Fruit fly (Drosophila melanogaster) whole organism, prepupa: Measurements from ENCODE around the gene CG33635.

ENCODE experiments used
- CG10631 ChIP-seq: fragments of 200-800 bp; sonication (Bioruptor generic); optimal IDR thresholded peaks from 2 replicates; lab custom pipeline; 2016; ENCODE audit warnings: missing biosample characterization, missing genetic modification characterization
- CG10669 ChIP-seq: fragments of 200-800 bp; sonication (Bioruptor generic); optimal IDR thresholded peaks from 3 replicates; lab custom pipeline; 2018; ENCODE audit warnings: missing biosample characterization, mild to moderate bottlenecking, missing genetic modification characterization, moderate library complexity
- CG15336 ChIP-seq: fragments of 200-800 bp; sonication (Bioruptor generic); IDR thresholded peaks from 2 replicates; pipeline ENCODE4 v1.3.6; 2022; ENCODE audit warnings: missing biosample characterization, missing genetic modification characterization
- CG1621 ChIP-seq: fragments of 200-800 bp; sonication (Bioruptor generic); optimal IDR thresholded peaks from 3 replicates; lab custom pipeline; 2018; ENCODE audit warnings: missing biosample characterization, mild to moderate bottlenecking, missing genetic modification characterization
- CG3032 ChIP-seq: fragments of 200-800 bp; optimal IDR thresholded peaks from 2 replicates; lab custom pipeline; 2019; ENCODE audit warnings: missing biosample characterization, mild to moderate bottlenecking, missing genetic modification characterization, moderate library complexity
- CG3919 ChIP-seq: fragments of 200-800 bp; sonication (Bioruptor generic); optimal IDR thresholded peaks from 3 replicates; lab custom pipeline; 2016; ENCODE audit warnings: missing biosample characterization, missing genetic modification characterization
- CG4318 ChIP-seq: fragments of 200-800 bp; sonication (Bioruptor generic); optimal IDR thresholded peaks from 3 replicates; lab custom pipeline; 2017; ENCODE audit warnings: missing biosample characterization, mild to moderate bottlenecking, missing genetic modification characterization
- CG6163 ChIP-seq: fragments of 200-800 bp; sonication (Bioruptor generic); IDR thresholded peaks from 3 replicates; pipeline ENCODE4 v1.3.6; 2022; ENCODE audit warnings: missing biosample characterization, missing genetic modification characterization
- CG6276 ChIP-seq: fragments of 200-800 bp; sonication (Bioruptor generic); optimal IDR thresholded peaks from 2 replicates; lab custom pipeline; 2017; ENCODE audit warnings: missing biosample characterization, mild to moderate bottlenecking, missing genetic modification characterization
- CG6808 ChIP-seq: fragments of 200-800 bp; sonication (Bioruptor generic); optimal IDR thresholded peaks from 3 replicates; lab custom pipeline; 2017; ENCODE audit warnings: missing biosample characterization, missing genetic modification characterization, mild to moderate bottlenecking, moderate library complexity, missing genetic modification reagents
- CG8119 ChIP-seq: fragments of 200-800 bp; sonication (Bioruptor generic); IDR thresholded peaks from 3 replicates; pipeline ENCODE4 v1.3.6; 2022; ENCODE audit warnings: missing biosample characterization, missing genetic modification characterization
- CG8319 ChIP-seq: fragments of 200-800 bp; sonication (Bioruptor generic); optimal IDR thresholded peaks from 3 replicates; lab custom pipeline; 2016; ENCODE audit warnings: missing biosample characterization, missing genetic modification characterization
- CG8632 ChIP-seq: fragments of 200-800 bp; sonication (Bioruptor generic); optimal IDR thresholded peaks from 3 replicates; lab custom pipeline; 2016; ENCODE audit warnings: missing biosample characterization, missing genetic modification characterization
- CG9139 ChIP-seq: fragments of 200-800 bp; sonication (Bioruptor generic); optimal IDR thresholded peaks from 3 replicates; lab custom pipeline; 2017; ENCODE audit warnings: missing biosample characterization, mild to moderate bottlenecking, missing genetic modification characterization
- Eip78C ChIP-seq: fragments of 200-800 bp; sonication (Bioruptor generic); peaks from one replicate; lab custom pipeline; 2016; ENCODE audit warnings: missing biosample characterization, missing genetic modification characterization
- Ets96B ChIP-seq: fragments of 200-800 bp; optimal IDR thresholded peaks from 2 replicates; lab custom pipeline; 2019; ENCODE audit warnings: missing biosample characterization, mild to moderate bottlenecking, missing genetic modification characterization, moderate library complexity
- Hr38 ChIP-seq: sonication (Bioruptor generic); optimal IDR thresholded peaks from 2 replicates; lab custom pipeline; 2016; ENCODE audit warnings: missing biosample characterization, missing genetic modification characterization
- Hr4 ChIP-seq: fragments of 200-800 bp; sonication (Bioruptor generic); optimal IDR thresholded peaks from 3 replicates; lab custom pipeline; 2016; ENCODE audit warnings: missing biosample characterization, missing genetic modification characterization
- Lpt ChIP-seq: fragments of 200-800 bp; sonication (Bioruptor generic); optimal IDR thresholded peaks from 3 replicates; lab custom pipeline; 2016; ENCODE audit warnings: missing biosample characterization, missing genetic modification characterization
- Met ChIP-seq: fragments of 200-800 bp; sonication (Bioruptor generic); optimal IDR thresholded peaks from 3 replicates; lab custom pipeline; 2016; ENCODE audit warnings: missing biosample characterization, missing genetic modification characterization
- Smox ChIP-seq: fragments of 200-800 bp; sonication (Bioruptor generic); optimal IDR thresholded peaks from 3 replicates; lab custom pipeline; 2016; ENCODE audit warnings: missing biosample characterization, missing genetic modification characterization
- Sox14 ChIP-seq: fragments of 200-800 bp; sonication (Bioruptor generic); optimal IDR thresholded peaks from 3 replicates; lab custom pipeline; 2016; ENCODE audit warnings: missing biosample characterization, missing genetic modification characterization
- cyc ChIP-seq: fragments of 200-800 bp; sonication (Bioruptor generic); optimal IDR thresholded peaks from 3 replicates; lab custom pipeline; 2016; ENCODE audit warnings: missing biosample characterization, missing genetic modification characterization
- dsx ChIP-seq: fragments of 200-800 bp; optimal IDR thresholded peaks from 3 replicates; lab custom pipeline; 2019; ENCODE audit warnings: missing biosample characterization, mild to moderate bottlenecking, missing genetic modification characterization, moderate library complexity; ENCODE audit not compliant: poor library complexity, severe bottlenecking
- eg ChIP-seq: fragments of 200-800 bp; sonication (Bioruptor generic); IDR thresholded peaks from 3 replicates; pipeline ENCODE4 v1.3.6; 2022; ENCODE audit warnings: missing biosample characterization, missing genetic modification characterization
- fkh ChIP-seq: fragments of 200-800 bp; sonication (Bioruptor generic); optimal IDR thresholded peaks from 3 replicates; lab custom pipeline; 2017; ENCODE audit warnings: missing biosample characterization, mild to moderate bottlenecking, missing genetic modification characterization, moderate library complexity
- lz ChIP-seq: fragments of 200-800 bp; sonication (Bioruptor generic); optimal IDR thresholded peaks from 3 replicates; lab custom pipeline; 2016; ENCODE audit warnings: missing biosample characterization, missing genetic modification characterization
- net ChIP-seq: fragments of 200-800 bp; sonication (Bioruptor generic); optimal IDR thresholded peaks from 3 replicates; lab custom pipeline; 2016; ENCODE audit warnings: missing biosample characterization, missing genetic modification characterization
- salr ChIP-seq, 2 experiments: fragments of 200-800 bp; sonication (Bioruptor generic); optimal IDR thresholded peaks; 3 replicates each; lab custom pipeline; 2016 to 2018; ENCODE audit warnings: missing biosample characterization in 2 of 2, missing genetic modification characterization in 2 of 2, mild to moderate bottlenecking in 1 of 2
- spab ChIP-seq: fragments of 200-800 bp; sonication (Bioruptor generic); optimal IDR thresholded peaks from 2 replicates; lab custom pipeline; 2017; ENCODE audit warnings: missing biosample characterization, mild to moderate bottlenecking, missing genetic modification characterization, missing genetic modification reagents
- ss ChIP-seq, 2 experiments: fragments of 200-800 bp; sonication (Bioruptor generic); optimal IDR thresholded peaks; 2 replicates in 1 of 2; 3 replicates in 1 of 2; lab custom pipeline; 2017 to 2018; ENCODE audit warnings: mild to moderate bottlenecking in 2 of 2, missing biosample characterization in 2 of 2, missing genetic modification characterization in 2 of 2, moderate library complexity in 1 of 2
- vri ChIP-seq: fragments of 200-800 bp; sonication (Bioruptor generic); optimal IDR thresholded peaks from 3 replicates; lab custom pipeline; 2016; ENCODE audit warnings: missing biosample characterization, mild to moderate bottlenecking, missing genetic modification characterization

CG33635 gene

dm6 chr2L:171499-172250 lies 13.2 kb upstream of the CG33635 start (continued):
- TF ChIP-seq eg (GFP tag; lab: Robert Waterston, UW) (no peak; the same call in 2 of the 3 replicates), Hr4 (peak; percentile 44), CG15336 (peak; percentile 86), CG6276 (GFP tag; lab: Kevin White, UChicago) (peak; percentile 51), CG8632 (GFP tag; lab: Kevin White, UChicago) (peak; percentile 34), CG10669 (GFP tag; lab: Kevin White, UChicago) (no peak), fkh (GFP tag; lab: Kevin White, UChicago) (peak; percentile 87), Hr38 (GFP tag; lab: Kevin White, UChicago) (no peak), CG10631 (GFP tag; lab: Kevin White, UChicago) (peak; percentile 51), dsx (GFP tag; lab: Kevin White, UChicago) (peak; percentile 53), CG8319 (GFP tag; lab: Kevin White, UChicago) (no peak), salr (GFP tag; optimal IDR thresholded peaks at IDR 0.05; lab: Kevin White, UChicago) (peak in 1 of 2 experiments; percentile 76), Ets96B (peak; percentile 37), Smox (GFP tag; lab: Kevin White, UChicago) (peak; percentile 52), Met (GFP tag; lab: Kevin White, UChicago) (peak; percentile 51)

dm6 chr2L:170383-170782 lies 11.9 kb upstream of the CG33635 start:
- TF ChIP-seq vri (GFP tag; lab: Kevin White, UChicago) (peak; percentile 68), Met (GFP tag; lab: Kevin White, UChicago) (no peak), fkh (GFP tag; lab: Kevin White, UChicago) (peak; percentile 67), Eip78C (GFP tag; lab: Kevin White, UChicago) (peak; percentile 52)

dm6 chr2L:168270-168901 lies 9.9 kb upstream of the CG33635 start:
- peak; percentile 76 for TF ChIP-seq CG6808 (GFP tag; lab: Kevin White, UChicago)
- TF ChIP-seq Eip78C (GFP tag; lab: Kevin White, UChicago): peak; percentile 54
- TF ChIP-seq CG4318 (GFP tag; lab: Kevin White, UChicago): no peak
- TF ChIP-seq CG10669 (GFP tag; lab: Kevin White, UChicago): peak; percentile 39
- peak; percentile 76 for TF ChIP-seq CG6276 (GFP tag; lab: Kevin White, UChicago)
- TF ChIP-seq net: peak; percentile 25
- TF ChIP-seq Hr38 (GFP tag; lab: Kevin White, UChicago): no peak
- TF ChIP-seq CG3032: no peak
- no peak for TF ChIP-seq Met (GFP tag; lab: Kevin White, UChicago)
- TF ChIP-seq cyc (GFP tag; lab: Kevin White, UChicago): no peak
- TF ChIP-seq CG3919 (GFP tag; lab: Kevin White, UChicago): no peak
- no peak for TF ChIP-seq lz (GFP tag; lab: Kevin White, UChicago)
- TF ChIP-seq CG6163 (GFP tag; lab: Robert Waterston, UW): no peak; the same call in 1 of the 3 replicates
- peak; percentile 46 for TF ChIP-seq spab (GFP tag; lab: Kevin White, UChicago)
- peak; percentile 16 for TF ChIP-seq vri (GFP tag; lab: Kevin White, UChicago)
- TF ChIP-seq CG9139: peak; percentile 72
- TF ChIP-seq ss (GFP tag; optimal IDR thresholded peaks at IDR 0.05; lab: Kevin White, UChicago): peak; percentile 82 to 84
- TF ChIP-seq dsx (GFP tag; lab: Kevin White, UChicago): peak; percentile 35
- TF ChIP-seq CG1621 (tag; lab: Kevin White, UChicago): peak; percentile 12
- TF ChIP-seq Sox14 (GFP tag; lab: Kevin White, UChicago): peak; percentile 32
- no peak for TF ChIP-seq Lpt (GFP tag; lab: Kevin White, UChicago)
- peak; percentile 35; the same call in 1 of the 3 replicates for TF ChIP-seq CG8119 (GFP tag; lab: Robert Waterston, UW)
- TF ChIP-seq, all 60 proteins: peak for 13
